Worm (Caenorhabditis elegans) whole organism, L1 larva: Measurements from ENCODE around the gene lelo-3.

ENCODE experiments used
- C04F5.9 ChIP-seq: sonication (generic microtip); optimal IDR thresholded peaks from 2 replicates; lab custom pipeline; 2016; ENCODE audit warnings: missing genetic modification characterization, missing compliant biosample characterization
- F16B12.6 ChIP-seq: fragments of 150-350 bp; optimal IDR thresholded peaks from 2 replicates; lab custom pipeline; 2014; ENCODE audit warnings: missing biosample characterization, missing genetic modification characterization
- Y116A8C.19 ChIP-seq: sonication (generic microtip); optimal IDR thresholded peaks from 2 replicates; lab custom pipeline; 2016; ENCODE audit warnings: missing compliant biosample characterization, missing genetic modification characterization, borderline replicate concordance
- alr-1 ChIP-seq: fragments of 200-800 bp; sonication (Bioruptor generic); optimal IDR thresholded peaks from 2 replicates; lab custom pipeline; 2018; ENCODE audit warnings: borderline replicate concordance, mild to moderate bottlenecking, missing genetic modification characterization, missing compliant biosample characterization
- ama-1 ChIP-seq: fragments of 150-350 bp; optimal IDR thresholded peaks from 2 replicates; lab custom pipeline; 2014
- blmp-1 ChIP-seq: fragments of 150-350 bp; optimal IDR thresholded peaks from 2 replicates; lab custom pipeline; 2014; ENCODE audit warnings: missing biosample characterization, missing genetic modification characterization
- ceh-63 ChIP-seq: fragments of 200-800 bp; sonication (Bioruptor generic); optimal IDR thresholded peaks from 2 replicates; lab custom pipeline; 2018; ENCODE audit warnings: mild to moderate bottlenecking, missing genetic modification characterization, missing compliant biosample characterization
- ceh-8 ChIP-seq: fragments of 200-800 bp; sonication (Bioruptor generic); optimal IDR thresholded peaks from 2 replicates; lab custom pipeline; 2018; ENCODE audit warnings: mild to moderate bottlenecking, missing genetic modification characterization, moderate library complexity, missing compliant biosample characterization
- dsc-1 ChIP-seq: sonication (generic microtip); optimal IDR thresholded peaks from 2 replicates; lab custom pipeline; 2016; ENCODE audit warnings: mild to moderate bottlenecking, missing genetic modification characterization, missing compliant biosample characterization
- efl-3 ChIP-seq: fragments of 200-800 bp; sonication (Bioruptor generic); optimal IDR thresholded peaks from 2 replicates; lab custom pipeline; 2018; ENCODE audit warnings: mild to moderate bottlenecking, missing genetic modification characterization, missing compliant biosample characterization
- elt-2 ChIP-seq: sonication (generic microtip); optimal IDR thresholded peaks from 2 replicates; lab custom pipeline; 2016; ENCODE audit warnings: missing genetic modification characterization, mild to moderate bottlenecking, inconsistent platforms, missing compliant biosample characterization, missing genetic modification reagents
- elt-3 ChIP-seq, 6 experiments: fragments of 150-350 bp in 1 of 6; sonication (generic microtip); optimal IDR thresholded peaks; 2 replicates each; lab custom pipeline; 2017 to 2018; ENCODE audit warnings: missing biosample characterization in 6 of 6, missing genetic modification characterization in 6 of 6, inconsistent platforms in 1 of 6
- ets-5 ChIP-seq: fragments of 200-800 bp; sonication (Bioruptor generic); IDR thresholded peaks from 2 replicates; pipeline ENCODE4 v1.3.6; 2022; ENCODE audit warnings: missing genetic modification characterization, missing compliant biosample characterization
- fkh-4 ChIP-seq: sonication (generic microtip); optimal IDR thresholded peaks from 2 replicates; lab custom pipeline; 2016; ENCODE audit warnings: missing compliant biosample characterization, missing genetic modification characterization, borderline replicate concordance
- fkh-8 ChIP-seq: sonication (generic microtip); optimal IDR thresholded peaks from 2 replicates; lab custom pipeline; 2016; ENCODE audit warnings: mild to moderate bottlenecking, missing genetic modification characterization, missing compliant biosample characterization
- fos-1 ChIP-seq: fragments of 150-350 bp; optimal IDR thresholded peaks from 2 replicates; lab custom pipeline; 2014; ENCODE audit warnings: missing biosample characterization, missing genetic modification characterization
- hlh-4 ChIP-seq: sonication (generic microtip); optimal IDR thresholded peaks from 2 replicates; lab custom pipeline; 2016; ENCODE audit warnings: mild to moderate bottlenecking, missing genetic modification characterization, missing compliant biosample characterization
- isw-1 ChIP-seq: fragments of 200-800 bp; sonication (Bioruptor generic); IDR thresholded peaks from 2 replicates; pipeline ENCODE4 v1.3.6; 2022; ENCODE audit warnings: missing genetic modification characterization, missing compliant biosample characterization
- jun-1 ChIP-seq: fragments of 150-350 bp; optimal IDR thresholded peaks from 2 replicates; lab custom pipeline; 2014; ENCODE audit warnings: missing biosample characterization, missing genetic modification reagents, missing genetic modification characterization
- lin-13 ChIP-seq: fragments of 150-350 bp; optimal IDR thresholded peaks from 2 replicates; lab custom pipeline; 2014; ENCODE audit warnings: missing biosample characterization, missing genetic modification reagents, missing genetic modification characterization
- lin-14 ChIP-seq: fragments of 200-800 bp; sonication (Bioruptor generic); optimal IDR thresholded peaks from 2 replicates; lab custom pipeline; 2018; ENCODE audit warnings: mild to moderate bottlenecking, missing genetic modification characterization, moderate library complexity, missing compliant biosample characterization
- lin-15B ChIP-seq: fragments of 150-350 bp; sonication (generic microtip); optimal IDR thresholded peaks from 3 replicates; lab custom pipeline; 2014; ENCODE audit warnings: missing biosample characterization, missing genetic modification characterization
- lin-35 ChIP-seq, 2 experiments: fragments of 150-350 bp; optimal IDR thresholded peaks; 2 replicates each; lab custom pipeline; 2014; ENCODE audit warnings: missing biosample characterization in 2 of 2, missing genetic modification characterization in 2 of 2, missing genetic modification reagents in 2 of 2
- lsy-2 ChIP-seq, 2 experiments: fragments of 150-350 bp; optimal IDR thresholded peaks; 2 replicates each; lab custom pipeline; 2014; ENCODE audit warnings: missing biosample characterization in 2 of 2, missing genetic modification characterization in 2 of 2
- mab-9 ChIP-seq: fragments of 200-800 bp; sonication (Bioruptor generic); IDR thresholded peaks from 2 replicates; pipeline ENCODE4 v1.3.6; 2022; ENCODE audit warnings: missing genetic modification reagents, missing genetic modification characterization, missing compliant biosample characterization
- mdl-1 ChIP-seq, 2 experiments: fragments of 150-350 bp; optimal IDR thresholded peaks; 2 replicates each; lab custom pipeline; 2014 to 2017; ENCODE audit warnings: missing biosample characterization in 2 of 2, missing genetic modification characterization in 2 of 2, inconsistent platforms in 1 of 2
- mef-2 ChIP-seq: fragments of 150-350 bp; optimal IDR thresholded peaks from 2 replicates; lab custom pipeline; 2014; ENCODE audit warnings: missing biosample characterization, missing genetic modification characterization
- nhr-12 ChIP-seq: sonication (generic microtip); optimal IDR thresholded peaks from 2 replicates; lab custom pipeline; 2017; ENCODE audit warnings: missing biosample characterization, missing genetic modification characterization
- nhr-47 ChIP-seq: sonication (generic microtip); optimal IDR thresholded peaks from 2 replicates; lab custom pipeline; 2016; ENCODE audit warnings: mild to moderate bottlenecking, missing genetic modification characterization, moderate library complexity, missing compliant biosample characterization
- nhr-71 ChIP-seq: sonication (generic microtip); optimal IDR thresholded peaks from 2 replicates; lab custom pipeline; 2016; ENCODE audit warnings: mild to moderate bottlenecking, missing genetic modification characterization, moderate library complexity, missing compliant biosample characterization
- nhr-77 ChIP-seq: fragments of 150-350 bp; optimal IDR thresholded peaks from 2 replicates; lab custom pipeline; 2014; ENCODE audit warnings: missing biosample characterization, missing genetic modification characterization
- nhr-84 ChIP-seq: sonication (generic microtip); optimal IDR thresholded peaks from 2 replicates; lab custom pipeline; 2017; ENCODE audit warnings: missing biosample characterization, missing genetic modification characterization
- nhr-85 ChIP-seq: sonication (generic microtip); peaks from one replicate; lab custom pipeline; 2016; ENCODE audit warnings: missing genetic modification characterization, inconsistent platforms, missing compliant biosample characterization
- nhr-90 ChIP-seq: sonication (generic microtip); optimal IDR thresholded peaks from 2 replicates; lab custom pipeline; 2016; ENCODE audit warnings: mild to moderate bottlenecking, missing genetic modification characterization, missing compliant biosample characterization; ENCODE audit not compliant: poor library complexity
- pag-3 ChIP-seq: sonication (generic microtip); optimal IDR thresholded peaks from 2 replicates; lab custom pipeline; 2017; ENCODE audit warnings: missing genetic modification characterization, mild to moderate bottlenecking, missing compliant biosample characterization, antibody characterized with exemption, borderline replicate concordance; ENCODE audit not compliant: insufficient read depth
- pax-3 ChIP-seq: fragments of 200-800 bp; sonication (Bioruptor generic); optimal IDR thresholded peaks from 2 replicates; lab custom pipeline; 2018; ENCODE audit warnings: mild to moderate bottlenecking, missing genetic modification characterization, moderate library complexity, missing compliant biosample characterization
- pqm-1 ChIP-seq: sonication (generic microtip); optimal IDR thresholded peaks from 3 replicates; lab custom pipeline; 2017; ENCODE audit warnings: missing biosample characterization, missing genetic modification characterization
- rnt-1 ChIP-seq: sonication (generic microtip); optimal IDR thresholded peaks from 2 replicates; lab custom pipeline; 2016; ENCODE audit warnings: mild to moderate bottlenecking, missing genetic modification characterization, moderate library complexity, missing compliant biosample characterization
- skn-1 ChIP-seq: fragments of 150-350 bp; optimal IDR thresholded peaks from 2 replicates; lab custom pipeline; 2014; ENCODE audit warnings: missing biosample characterization, missing genetic modification characterization
- snu-23 ChIP-seq: sonication (generic microtip); optimal IDR thresholded peaks from 2 replicates; lab custom pipeline; 2016; ENCODE audit warnings: missing genetic modification characterization, missing compliant biosample characterization
- sox-4 ChIP-seq: sonication (generic microtip); optimal IDR thresholded peaks from 2 replicates; lab custom pipeline; 2016; ENCODE audit warnings: missing genetic modification characterization, missing compliant biosample characterization
- sup-37 ChIP-seq: fragments of 200-800 bp; sonication (Bioruptor generic); optimal IDR thresholded peaks from 2 replicates; lab custom pipeline; 2018; ENCODE audit warnings: mild to moderate bottlenecking, missing genetic modification characterization, missing compliant biosample characterization
- swsn-7 ChIP-seq: sonication (generic microtip); optimal IDR thresholded peaks from 2 replicates; lab custom pipeline; 2016; ENCODE audit warnings: missing genetic modification characterization, missing compliant biosample characterization
- tbx-2 ChIP-seq: sonication (generic microtip); optimal IDR thresholded peaks from 2 replicates; lab custom pipeline; 2016; ENCODE audit warnings: missing genetic modification characterization, missing compliant biosample characterization
- tlp-1 ChIP-seq: fragments of 150-350 bp; optimal IDR thresholded peaks from 2 replicates; lab custom pipeline; 2014; ENCODE audit warnings: missing biosample characterization, missing genetic modification characterization
- unc-130 ChIP-seq: fragments of 150-350 bp; optimal IDR thresholded peaks from 2 replicates; lab custom pipeline; 2017; ENCODE audit warnings: missing biosample characterization, missing genetic modification characterization, inconsistent platforms
- unc-30 ChIP-seq: sonication (generic microtip); optimal IDR thresholded peaks from 2 replicates; lab custom pipeline; 2017; ENCODE audit warnings: missing biosample characterization, missing genetic modification characterization
- unc-62 ChIP-seq: fragments of 150-350 bp; optimal IDR thresholded peaks from 2 replicates; lab custom pipeline; 2014; ENCODE audit warnings: missing biosample characterization, missing genetic modification reagents, missing genetic modification characterization
- unc-98 ChIP-seq: fragments of 200-800 bp; sonication (Bioruptor generic); IDR thresholded peaks from 2 replicates; pipeline ENCODE4 v1.3.6; 2022; ENCODE audit warnings: missing genetic modification characterization, missing compliant biosample characterization
- vab-15 ChIP-seq: sonication (generic microtip); optimal IDR thresholded peaks from 2 replicates; lab custom pipeline; 2017; ENCODE audit warnings: missing genotype, mild to moderate bottlenecking, missing genetic modification characterization, missing compliant biosample characterization
- xbp-1 ChIP-seq: sonication (generic microtip); optimal IDR thresholded peaks from 2 replicates; lab custom pipeline; 2016; ENCODE audit warnings: missing genetic modification characterization, missing compliant biosample characterization
- zag-1 ChIP-seq: fragments of 150-350 bp; optimal IDR thresholded peaks from 2 replicates; lab custom pipeline; 2014; ENCODE audit warnings: missing biosample characterization, missing genetic modification characterization
- zip-4 ChIP-seq: fragments of 200-800 bp; sonication (Bioruptor generic); optimal IDR thresholded peaks from 2 replicates; lab custom pipeline; 2018; ENCODE audit warnings: mild to moderate bottlenecking, missing genetic modification characterization, moderate library complexity, missing compliant biosample characterization
- ztf-11 ChIP-seq, 2 experiments: sonication (generic microtip); optimal IDR thresholded peaks; 2 replicates each; lab custom pipeline; 2016 to 2017; ENCODE audit warnings: missing genetic modification characterization in 2 of 2, missing biosample characterization in 1 of 2, missing compliant biosample characterization in 1 of 2

The lelo-3 gene

ce11 chrX:6050078-6050477 is 27.7 kb upstream of the lelo-3 start (continued):
- no peak for TF ChIP-seq Y116A8C.19 (tag; lab: Kevin White, UChicago)
- no peak for TF ChIP-seq sox-4 (tag; lab: Kevin White, UChicago)
- TF ChIP-seq efl-3 (GFP tag; lab: Kevin White, UChicago), result no peak
- no peak for TF ChIP-seq ets-5
- TF ChIP-seq nhr-12 (tag; lab: Kevin White, UChicago), result no peak
- peak; percentile 22 for TF ChIP-seq elt-2 (tag; lab: Kevin White, UChicago)
- TF ChIP-seq pqm-1, result no peak
- peak; percentile 28 for TF ChIP-seq nhr-71 (tag; lab: Kevin White, UChicago)
- no peak for TF ChIP-seq ceh-8 (GFP tag; lab: Kevin White, UChicago)
- no peak for TF ChIP-seq sup-37 (GFP tag; lab: Kevin White, UChicago)
- TF ChIP-seq mef-2 (tag; lab: Kevin White, UChicago), result no peak
- TF ChIP-seq fkh-8 (tag; lab: Kevin White, UChicago), result no peak
- TF ChIP-seq lin-35 (GFP tag; optimal IDR thresholded peaks at IDR 0.05; lab: Kevin White, UChicago), result no peak
- TF ChIP-seq nhr-47, result no peak
- no peak for TF ChIP-seq unc-98 (GFP tag; lab: Robert Waterston, UW)
- peak; percentile 72 for TF ChIP-seq unc-130 (tag; lab: Kevin White, UChicago)
- no peak for TF ChIP-seq jun-1 (tag; lab: Kevin White, UChicago)
- no peak for TF ChIP-seq ceh-63 (GFP tag; lab: Kevin White, UChicago)
- TF ChIP-seq snu-23 (GFP tag; lab: Kevin White, UChicago), result peak; percentile 16
- peak in 1 of 2 experiments; percentile 6 for TF ChIP-seq lsy-2 (tag; optimal IDR thresholded peaks at IDR 0.05; lab: Kevin White, UChicago)
- no peak for TF ChIP-seq zag-1 (tag; lab: Kevin White, UChicago)
- TF ChIP-seq fos-1 (tag; lab: Kevin White, UChicago), result no peak
- TF ChIP-seq nhr-77 (tag; lab: Kevin White, UChicago), result no peak
- TF ChIP-seq mab-9 (GFP tag; lab: Robert Waterston, UW), result no peak
- no peak for TF ChIP-seq zip-4 (GFP tag; lab: Kevin White, UChicago)
- TF ChIP-seq ama-1 (lab: Kevin White, UChicago), result no peak
- TF ChIP-seq hlh-4, result no peak
- TF ChIP-seq alr-1 (tag; lab: Kevin White, UChicago), result no peak
- no peak for TF ChIP-seq swsn-7 (tag; lab: Kevin White, UChicago)
- TF ChIP-seq vab-15 (tag; lab: Kevin White, UChicago), result no peak
- peak in 2 of 6 experiments; percentile 41 to 43 for TF ChIP-seq elt-3 (tag; optimal IDR thresholded peaks at IDR 0.05; lab: Kevin White, UChicago)
- no peak for TF ChIP-seq lin-15B (tag; lab: Kevin White, UChicago)
- TF ChIP-seq blmp-1 (tag; lab: Kevin White, UChicago), result peak; percentile 46
- no peak for TF ChIP-seq ztf-11 (tag; optimal IDR thresholded peaks at IDR 0.05; lab: Kevin White, UChicago)
- TF ChIP-seq rnt-1 (tag; lab: Kevin White, UChicago), result peak; percentile 9
- TF ChIP-seq F16B12.6, result no peak
- TF ChIP-seq unc-30 (tag; lab: Kevin White, UChicago), result no peak
- TF ChIP-seq fkh-4 (tag; lab: Kevin White, UChicago), result no peak
- TF ChIP-seq unc-62 (GFP tag; lab: Kevin White, UChicago), result no peak
- TF ChIP-seq nhr-85 (tag; lab: Kevin White, UChicago), result no peak
- TF ChIP-seq lin-14, result peak; percentile 75
- no peak for TF ChIP-seq pax-3
- peak; percentile 5 for TF ChIP-seq tbx-2 (tag; lab: Kevin White, UChicago)
- TF ChIP-seq tlp-1 (tag; lab: Kevin White, UChicago), result no peak
- TF ChIP-seq isw-1 (GFP tag; lab: Robert Waterston, UW), result no peak
- TF ChIP-seq lin-13, result no peak
- peak; percentile 25 for TF ChIP-seq nhr-90 (tag; lab: Kevin White, UChicago)
- no peak for TF ChIP-seq mdl-1 (tag; optimal IDR thresholded peaks at IDR 0.05; lab: Kevin White, UChicago)
- no peak for TF ChIP-seq nhr-84 (tag; lab: Kevin White, UChicago)
- TF ChIP-seq C04F5.9 (tag; lab: Kevin White, UChicago), result no peak
- no peak for TF ChIP-seq pag-3 (tag; lab: Kevin White, UChicago)
- TF ChIP-seq skn-1 (tag; lab: Kevin White, UChicago), result no peak
- TF ChIP-seq xbp-1 (tag; lab: Kevin White, UChicago), result peak; percentile 6
- no peak for TF ChIP-seq dsc-1 (tag; lab: Kevin White, UChicago)
